Worm (Caenorhabditis elegans): ENCODE data around the gene str-246.

DNA sequence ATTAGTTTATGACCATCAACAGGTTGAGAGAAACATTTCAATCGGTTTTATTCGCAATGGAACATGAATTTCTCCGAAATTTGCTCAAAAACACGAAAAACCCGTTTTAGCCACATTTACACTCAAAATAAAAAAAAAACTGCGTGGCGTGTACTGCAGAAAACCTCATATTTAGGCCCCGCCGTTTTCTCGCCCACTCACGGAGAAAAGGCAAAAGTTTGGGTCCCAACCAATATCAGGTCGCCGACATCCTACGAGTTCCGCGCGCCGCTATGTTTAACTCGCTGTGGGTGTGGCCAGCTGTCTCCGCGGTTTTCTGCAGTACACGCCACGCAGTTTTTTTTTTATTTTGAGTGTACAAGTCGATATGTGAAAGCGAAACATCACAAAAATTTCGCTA is 46.3 kb downstream of the str-246 start:
- TF ChIP-seq F13C5.2 (tag; optimal IDR thresholded peaks at IDR 0.05): no peak
- TF ChIP-seq tra-4 (tag; optimal IDR thresholded peaks at IDR 0.05): no peak
- no peak for TF ChIP-seq ceh-13 (GFP tag; optimal IDR thresholded peaks at IDR 0.05)
- no peak for TF ChIP-seq aly-1 (tag; optimal IDR thresholded peaks at IDR 0.05)
- peak; percentile 38 for TF ChIP-seq ama-1 (optimal IDR thresholded peaks at IDR 0.05)
- TF ChIP-seq flt-1 (GFP tag; IDR thresholded peaks at IDR 0.05): no peak
- TF ChIP-seq B0310.2 (tag; optimal IDR thresholded peaks at IDR 0.05): no peak
